Worm (Caenorhabditis elegans): ENCODE results near the gene M01A8.1.

- TF ChIP-seq drap-1 (GFP tag; optimal IDR thresholded peaks at IDR 0.05) (no peak), blmp-1 (tag; optimal IDR thresholded peaks at IDR 0.05) (no peak), nhr-12 (tag; optimal IDR thresholded peaks at IDR 0.05) (no peak), ceh-83 (GFP tag; optimal IDR thresholded peaks at IDR 0.05) (no peak), snpc-4 (tag; optimal IDR thresholded peaks at IDR 0.05) (no peak), mab-5 (tag; optimal IDR thresholded peaks at IDR 0.05) (no peak), nhr-28 (tag; optimal IDR thresholded peaks at IDR 0.05) (no peak), nhr-76 (tag; optimal IDR thresholded peaks at IDR 0.05) (no peak), lin-13 (tag; optimal IDR thresholded peaks at IDR 0.05) (no peak), nhr-237 (tag; optimal IDR thresholded peaks at IDR 0.05) (no peak)
Measured at ce11 chrIII:9289815-9290214, 32.8 kb downstream of the M01A8.1 start.

Measured in whole organism, mixed stage, embryonic.